Worm (Caenorhabditis elegans) whole organism, L1 larva: ENCODE results near the gene gsp-2.

Source experiments
- egl-27 ChIP-seq, 2 experiments: fragments of 150-350 bp in 1 of 2; sonication (generic microtip); optimal IDR thresholded peaks; 3 replicates each; lab custom pipeline; 2017 to 2018; ENCODE audit warnings: missing biosample characterization in 2 of 2, missing genetic modification characterization in 2 of 2, missing genetic modification reagents in 2 of 2
- fos-1 ChIP-seq: fragments of 150-350 bp; optimal IDR thresholded peaks from 2 replicates; lab custom pipeline; 2014; ENCODE audit warnings: missing biosample characterization, missing genetic modification characterization
- hlh-17 ChIP-seq: fragments of 200-800 bp; sonication (Bioruptor generic); optimal IDR thresholded peaks from 2 replicates; lab custom pipeline; 2018; ENCODE audit warnings: missing genetic modification characterization, mild to moderate bottlenecking, missing compliant biosample characterization, moderate library complexity, borderline replicate concordance
- nhr-237 ChIP-seq: fragments of 150-350 bp; optimal IDR thresholded peaks from 2 replicates; lab custom pipeline; 2014; ENCODE audit warnings: missing biosample characterization, missing genetic modification characterization
- nhr-90 ChIP-seq: sonication (generic microtip); optimal IDR thresholded peaks from 2 replicates; lab custom pipeline; 2016; ENCODE audit warnings: mild to moderate bottlenecking, missing genetic modification characterization, missing compliant biosample characterization; ENCODE audit not compliant: poor library complexity
- tbx-2 ChIP-seq: sonication (generic microtip); optimal IDR thresholded peaks from 2 replicates; lab custom pipeline; 2016; ENCODE audit warnings: missing genetic modification characterization, missing compliant biosample characterization

- TF ChIP-seq nhr-90 (no peak), fos-1 (tag; lab: Kevin White, UChicago) (no peak), tbx-2 (tag; lab: Kevin White, UChicago) (no peak), nhr-237 (tag; lab: Kevin White, UChicago) (no peak), egl-27 (tag; optimal IDR thresholded peaks at IDR 0.05; lab: Kevin White, UChicago) (no peak), hlh-17 (GFP tag; lab: Kevin White, UChicago) (no peak)
These were observed 47.3 kb downstream of the gsp-2 start, which contains the start of gene tbp-1 for ce11 chrIII:7383733-7384132.
